Worm (Caenorhabditis elegans) whole organism, L4 larva: ENCODE data around the gene R02F2.9.

Experiments
- D1046.2 ChIP-seq: fragments of 200-800 bp; sonication (Bioruptor generic); IDR thresholded peaks from 2 replicates; pipeline ENCODE4 v1.3.6; 2022; ENCODE audit warnings: missing genetic modification characterization, missing compliant biosample characterization
- F10B5.3 ChIP-seq: sonication (generic microtip); optimal IDR thresholded peaks from 2 replicates; lab custom pipeline; 2016; ENCODE audit warnings: mild to moderate bottlenecking, missing genetic modification characterization, missing compliant biosample characterization
- T20F7.1 ChIP-seq: fragments of 200-800 bp; sonication (Bioruptor generic); optimal IDR thresholded peaks from 2 replicates; lab custom pipeline; 2018; ENCODE audit warnings: mild to moderate bottlenecking, missing genetic modification characterization, missing compliant biosample characterization
- T26A8.4 ChIP-seq: fragments of 200-800 bp; sonication (Bioruptor generic); IDR thresholded peaks from 2 replicates; pipeline ENCODE4 v1.3.6; 2022; ENCODE audit warnings: missing genetic modification characterization, missing compliant biosample characterization
- Y105C5A.15 ChIP-seq: fragments of 200-800 bp; sonication (Bioruptor generic); IDR thresholded peaks from 2 replicates; pipeline ENCODE4 v1.3.6; 2022; ENCODE audit warnings: missing genetic modification characterization, missing compliant biosample characterization
- Y48G9A.11 ChIP-seq: fragments of 200-800 bp; sonication (Bioruptor generic); IDR thresholded peaks from 2 replicates; pipeline ENCODE4 v1.3.6; 2022; ENCODE audit warnings: missing genetic modification reagents, missing genetic modification characterization, missing compliant biosample characterization
- Y5F2A.4 ChIP-seq: fragments of 200-800 bp; sonication (Bioruptor generic); optimal IDR thresholded peaks from 2 replicates; lab custom pipeline; 2018; ENCODE audit warnings: mild to moderate bottlenecking, missing genetic modification characterization, missing compliant biosample characterization
- Y75B8A.6 ChIP-seq: fragments of 200-800 bp; sonication (Bioruptor generic); IDR thresholded peaks from 2 replicates; pipeline ENCODE4 v1.3.6; 2022; ENCODE audit warnings: missing genetic modification reagents, missing genetic modification characterization, missing compliant biosample characterization
- aly-2 ChIP-seq: sonication (generic microtip); optimal IDR thresholded peaks from 2 replicates; lab custom pipeline; 2018; ENCODE audit warnings: missing biosample characterization, missing genetic modification characterization
- ceh-28 ChIP-seq: fragments of 150-350 bp; optimal IDR thresholded peaks from 2 replicates; lab custom pipeline; 2014; ENCODE audit warnings: missing biosample characterization, missing genetic modification reagents, missing genetic modification characterization
- ceh-44 ChIP-seq: fragments of 200-800 bp; sonication (Bioruptor generic); IDR thresholded peaks from 2 replicates; pipeline ENCODE4 v1.3.6; 2022; ENCODE audit warnings: missing genetic modification reagents, missing genetic modification characterization, missing compliant biosample characterization
- ceh-62 ChIP-seq: sonication (generic microtip); optimal IDR thresholded peaks from 2 replicates; lab custom pipeline; 2017; ENCODE audit warnings: missing biosample characterization, missing genetic modification characterization
- ceh-82 ChIP-seq: sonication (generic microtip); optimal IDR thresholded peaks from 2 replicates; lab custom pipeline; 2017; ENCODE audit warnings: missing biosample characterization, missing genetic modification characterization
- daf-19 ChIP-seq: fragments of 200-800 bp; sonication (Bioruptor generic); conservative IDR thresholded peaks from 2 replicates; pipeline ENCODE4 v1.3.6; 2022; ENCODE audit warnings: missing genetic modification characterization, missing compliant biosample characterization
- daf-8 ChIP-seq: fragments of 200-800 bp; sonication (Bioruptor generic); IDR thresholded peaks from 2 replicates; pipeline ENCODE4 v1.3.6; 2022; ENCODE audit warnings: missing genetic modification characterization, missing compliant biosample characterization
- dmd-6 ChIP-seq: fragments of 200-800 bp; sonication (Bioruptor generic); IDR thresholded peaks from 2 replicates; pipeline ENCODE4 v1.3.6; 2022; ENCODE audit warnings: missing genetic modification reagents, missing genetic modification characterization, missing compliant biosample characterization
- dmd-8 ChIP-seq: fragments of 200-800 bp; sonication (Bioruptor generic); IDR thresholded peaks from 2 replicates; pipeline ENCODE4 v1.3.6; 2022; ENCODE audit warnings: missing genetic modification characterization, missing compliant biosample characterization
- dpl-1 ChIP-seq: fragments of 150-350 bp; optimal IDR thresholded peaks from 2 replicates; lab custom pipeline; 2014; ENCODE audit warnings: missing biosample characterization, missing genetic modification reagents, missing genetic modification characterization
- hlh-30 ChIP-seq: sonication (generic microtip); optimal IDR thresholded peaks from 2 replicates; lab custom pipeline; 2017; ENCODE audit warnings: antibody characterized with exemption, mild to moderate bottlenecking, missing genetic modification characterization, missing compliant biosample characterization; ENCODE audit not compliant: insufficient read depth
- hmg-1.1 ChIP-seq: fragments of 200-800 bp; sonication (Bioruptor generic); IDR thresholded peaks from 2 replicates; pipeline ENCODE4 v1.3.6; 2022; ENCODE audit warnings: missing genetic modification reagents, missing genetic modification characterization, missing compliant biosample characterization
- lim-7 ChIP-seq: fragments of 200-800 bp; sonication (Bioruptor generic); IDR thresholded peaks from 2 replicates; pipeline ENCODE4 v1.3.6; 2022; ENCODE audit warnings: missing genetic modification characterization, missing compliant biosample characterization
- lin-13 ChIP-seq: fragments of 150-350 bp; optimal IDR thresholded peaks from 2 replicates; lab custom pipeline; 2014; ENCODE audit warnings: missing biosample characterization, missing genetic modification reagents, missing genetic modification characterization
- lin-15B ChIP-seq: fragments of 150-350 bp; sonication (generic microtip); optimal IDR thresholded peaks from 3 replicates; lab custom pipeline; 2014; ENCODE audit warnings: missing biosample characterization, missing genetic modification characterization
- mdt-29 ChIP-seq: fragments of 200-800 bp; sonication (Bioruptor generic); IDR thresholded peaks from 2 replicates; pipeline ENCODE4 v1.3.6; 2022; ENCODE audit warnings: missing genetic modification reagents, missing genetic modification characterization, missing compliant biosample characterization
- mep-1 ChIP-seq: fragments of 150-350 bp; sonication (generic microtip); optimal IDR thresholded peaks from 3 replicates; lab custom pipeline; 2014; ENCODE audit warnings: missing biosample characterization, missing genetic modification characterization
- mes-2 ChIP-seq: sonication (generic microtip); optimal IDR thresholded peaks from 2 replicates; lab custom pipeline; 2016; ENCODE audit warnings: missing genotype, mild to moderate bottlenecking, missing genetic modification characterization, missing compliant biosample characterization; ENCODE audit not compliant: poor library complexity, severe bottlenecking
- nhr-28 ChIP-seq: fragments of 150-350 bp; optimal IDR thresholded peaks from 2 replicates; lab custom pipeline; 2014; ENCODE audit warnings: missing biosample characterization, missing genetic modification characterization
- nhr-42 ChIP-seq: fragments of 200-800 bp; sonication (Bioruptor generic); IDR thresholded peaks from 2 replicates; pipeline ENCODE4 v1.3.6; 2022; ENCODE audit warnings: missing genetic modification characterization, missing compliant biosample characterization
- nhr-77 ChIP-seq: fragments of 150-350 bp; optimal IDR thresholded peaks from 2 replicates; lab custom pipeline; 2014; ENCODE audit warnings: missing biosample characterization, missing genetic modification characterization
- set-16 ChIP-seq: fragments of 200-800 bp; sonication (Bioruptor generic); IDR thresholded peaks from 2 replicates; pipeline ENCODE4 v1.3.6; 2022; ENCODE audit warnings: missing genetic modification reagents, missing genetic modification characterization, missing compliant biosample characterization
- snpc-1.2 ChIP-seq: fragments of 200-800 bp; sonication (Bioruptor generic); IDR thresholded peaks from 2 replicates; pipeline ENCODE4 v1.3.6; 2022; ENCODE audit warnings: missing genetic modification reagents, missing genetic modification characterization, missing compliant biosample characterization
- snpc-4 ChIP-seq: fragments of 150-350 bp; optimal IDR thresholded peaks from 2 replicates; lab custom pipeline; 2014; ENCODE audit warnings: missing biosample characterization, missing genetic modification characterization
- tra-1 ChIP-seq: fragments of 200-800 bp; sonication (Bioruptor generic); IDR thresholded peaks from 2 replicates; pipeline ENCODE4 v1.3.6; 2022; ENCODE audit warnings: missing genetic modification reagents, missing genetic modification characterization, missing compliant biosample characterization
- unc-130 ChIP-seq: sonication (generic microtip); optimal IDR thresholded peaks from 2 replicates; lab custom pipeline; 2016; ENCODE audit warnings: missing genetic modification reagents, missing genetic modification characterization, missing compliant biosample characterization
- zfp-3 ChIP-seq: fragments of 200-800 bp; sonication (Bioruptor generic); conservative IDR thresholded peaks from 2 replicates; pipeline ENCODE4 v1.3.6; 2022; ENCODE audit warnings: missing genetic modification reagents, missing genetic modification characterization, missing compliant biosample characterization

The R02F2.9 gene

DNA sequence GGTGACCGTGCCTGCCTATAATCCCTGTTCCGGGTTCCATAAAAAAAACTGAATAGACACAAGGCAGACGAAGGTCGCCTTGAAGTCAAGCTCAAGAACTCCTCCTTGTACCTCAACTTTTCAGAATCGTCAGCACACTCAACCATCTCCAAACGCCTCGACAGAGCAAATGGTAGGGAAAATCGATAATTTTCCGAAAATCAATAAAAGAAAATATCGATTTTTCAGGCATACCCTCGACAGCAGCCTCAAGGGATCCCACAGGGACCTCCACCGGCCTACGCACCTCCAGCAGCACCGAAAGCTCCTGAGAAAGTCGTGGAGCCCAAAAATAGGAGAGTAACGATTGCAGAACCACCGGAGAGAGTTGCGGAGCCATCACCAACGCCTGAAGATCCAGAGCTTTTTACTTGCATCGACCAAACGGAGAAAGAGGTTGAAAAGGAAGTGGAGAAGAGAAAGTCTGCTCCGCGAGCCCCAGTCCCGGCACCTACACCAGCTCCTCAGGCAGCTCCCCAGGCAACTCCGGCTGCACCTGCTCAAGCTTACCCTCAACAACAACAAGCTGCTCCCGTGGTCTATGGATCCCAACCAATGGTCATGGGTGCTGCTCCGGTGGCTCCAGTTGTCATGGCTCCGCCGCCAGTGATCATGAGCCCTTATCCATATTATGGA lies 19.4 kb upstream of the R02F2.9 start:
- TF ChIP-seq Y75B8A.6 (GFP tag; lab: Robert Waterston, UW) = no peak
- peak; percentile 91 for TF ChIP-seq set-16 (GFP tag; lab: Robert Waterston, UW)
- TF ChIP-seq lim-7 (GFP tag; lab: Robert Waterston, UW) = 0 out of 2 replicates have a peak, but pooled peaks have one; percentile 45
- TF ChIP-seq hmg-1.1 (GFP tag; lab: Robert Waterston, UW) = 0 out of 2 replicates have a peak, but pooled peaks have one; percentile 9
- peak; percentile 86 for TF ChIP-seq ceh-28 (tag; lab: Kevin White, UChicago)

- no peak for TF ChIP-seq tra-1 (GFP tag; lab: Robert Waterston, UW)
- peak; percentile 41 for TF ChIP-seq mes-2
- TF ChIP-seq ceh-62 = no peak
- TF ChIP-seq dpl-1 (GFP tag; lab: Kevin White, UChicago) = peak; percentile 74
- peak; percentile 22 for TF ChIP-seq unc-130 (GFP tag; lab: Kevin White, UChicago)
Observed at ce11 chrIII:5483738-5484315, 15.2 kb upstream of the R02F2.9 start, which contains the start of the genes R02F2.7 and R02F2.4. Gene R02F2.7 (minus strand): TSS chrIII:5483773. Gene R02F2.4 (plus strand): TSS chrIII:5484289.

DNA sequence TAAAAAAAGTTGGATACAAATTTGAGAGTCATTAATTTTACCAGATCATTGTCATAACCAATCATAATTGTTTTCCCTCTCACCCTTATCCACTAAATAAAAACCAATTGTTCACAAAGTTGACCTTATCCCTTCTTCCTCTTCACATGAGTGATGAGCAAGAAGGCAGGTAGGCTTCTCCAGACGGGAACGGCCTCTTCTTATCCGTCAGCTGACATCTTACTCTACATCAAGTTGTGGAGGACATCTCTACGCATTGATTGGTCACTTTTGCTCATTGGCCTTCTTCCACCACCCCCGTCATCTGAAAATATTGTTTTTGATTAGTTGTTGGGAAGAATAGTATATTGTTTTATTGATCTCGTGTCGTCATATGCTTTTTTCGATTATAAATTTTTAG lies 12.6 kb upstream of the R02F2.9 start:
- TF ChIP-seq lin-13 (GFP tag; lab: Kevin White, UChicago) (no peak), T26A8.4 (GFP tag; lab: Robert Waterston, UW) (no peak), ceh-82 (tag; lab: Kevin White, UChicago) (no peak), T20F7.1 (GFP tag; lab: Kevin White, UChicago) (no peak), Y48G9A.11 (GFP tag; lab: Robert Waterston, UW) (no peak), Y105C5A.15 (GFP tag; lab: Robert Waterston, UW) (no peak), F10B5.3 (no peak), daf-8 (no peak), ceh-62 (no peak), nhr-28 (tag; lab: Kevin White, UChicago) (no peak), dmd-8 (GFP tag; lab: Robert Waterston, UW) (no peak), D1046.2 (no peak), dpl-1 (GFP tag; lab: Kevin White, UChicago) (no peak)

DNA sequence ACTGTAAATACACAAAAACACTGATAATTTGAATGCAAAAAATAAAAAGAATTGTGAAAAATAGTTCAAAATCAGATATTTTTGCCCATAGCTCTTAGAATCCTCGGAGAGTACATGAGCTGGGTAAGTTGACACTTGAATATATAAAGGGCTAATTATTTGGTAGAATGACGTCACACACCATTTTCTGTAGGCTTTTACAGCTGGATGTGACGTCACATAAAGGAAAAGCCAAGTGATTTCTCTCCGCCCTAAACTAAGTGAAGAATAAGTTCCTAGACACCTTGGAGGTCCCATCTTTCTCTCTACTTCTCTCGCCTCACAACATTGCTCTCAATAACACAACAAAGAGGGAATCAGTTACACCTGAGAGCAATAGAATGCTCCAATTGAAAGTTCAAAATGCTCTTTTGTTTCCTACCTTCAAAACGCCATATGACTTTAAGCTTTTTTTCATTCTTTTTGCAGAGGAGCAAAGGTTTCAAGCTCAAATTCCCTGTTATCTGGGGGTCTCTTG lies 11.8 kb upstream of the R02F2.9 start, which contains the start of gene osg-1:
Gene osg-1 (plus strand): TSS at position 467 of the 517 bp plus-strand sequence.
- no peak for TF ChIP-seq daf-19 (GFP tag; lab: Robert Waterston, UW)
- TF ChIP-seq hlh-30 (tag; lab: Kevin White, UChicago) = no peak
- TF ChIP-seq Y5F2A.4 (GFP tag; lab: Kevin White, UChicago) = no peak
- TF ChIP-seq mdt-29 = no peak
- TF ChIP-seq aly-2 = no peak
- TF ChIP-seq dmd-6 (GFP tag; lab: Robert Waterston, UW) = no peak
- no peak for TF ChIP-seq zfp-3
- no peak for TF ChIP-seq snpc-4 (tag; lab: Kevin White, UChicago)
- TF ChIP-seq D1046.2 = no peak
- no peak for TF ChIP-seq nhr-42 (GFP tag; lab: Robert Waterston, UW)
- TF ChIP-seq Y105C5A.15 (GFP tag; lab: Robert Waterston, UW) = no peak
- no peak for TF ChIP-seq ceh-44 (GFP tag; lab: Robert Waterston, UW)
- no peak for TF ChIP-seq lin-15B (tag; lab: Kevin White, UChicago)
- no peak for TF ChIP-seq unc-130 (GFP tag; lab: Kevin White, UChicago)
- TF ChIP-seq nhr-77 = no peak
- no peak for TF ChIP-seq mep-1 (tag; lab: Kevin White, UChicago)
- TF ChIP-seq snpc-1.2 = no peak
- TF ChIP-seq F10B5.3 = no peak
